Fruit fly (Drosophila melanogaster) Kc167 (cell line): ENCODE data around the gene CG4291.

ENCODE experiments used
- Myc ChIP-seq: fragments of >200 bp; optimal IDR thresholded peaks from 2 replicates; lab custom pipeline; 2017; ENCODE audit warnings: missing external identifiers
- Sin3A ChIP-seq: fragments of >200 bp; optimal IDR thresholded peaks from 2 replicates; lab custom pipeline; 2018; ENCODE audit warnings: missing external identifiers
- h ChIP-seq: fragments of >200 bp; optimal IDR thresholded peaks from 3 replicates; lab custom pipeline; 2018; ENCODE audit warnings: missing external identifiers
- insv ChIP-seq: fragments of >200 bp; optimal IDR thresholded peaks from 3 replicates; lab custom pipeline; 2018; ENCODE audit warnings: missing external identifiers
- psq ChIP-seq: fragments of >200 bp; optimal IDR thresholded peaks from 2 replicates; lab custom pipeline; 2017; ENCODE audit warnings: missing external identifiers
- ttk ChIP-seq: sonication (Bioruptor generic); optimal IDR thresholded peaks from 2 replicates; lab custom pipeline; 2017; ENCODE audit warnings: missing external identifiers

DNA sequence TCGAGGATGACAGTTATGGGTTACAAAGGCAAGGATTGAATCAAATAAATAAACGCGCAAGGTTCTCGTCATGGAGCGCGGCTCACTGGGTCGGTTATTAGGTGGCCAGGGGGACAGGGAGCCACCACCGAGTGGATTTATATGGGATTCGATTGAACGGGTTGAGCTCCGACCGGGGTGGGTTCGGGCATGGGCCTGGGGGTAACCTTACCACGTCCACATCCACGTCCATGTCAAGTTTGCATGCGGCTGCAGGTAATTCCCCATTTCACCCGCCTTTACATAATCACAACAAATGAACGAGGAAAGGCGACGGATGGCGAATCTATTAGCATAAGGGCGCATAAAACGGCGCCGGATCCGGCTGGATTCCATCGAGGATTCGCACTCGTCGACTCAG is 7.4 kb upstream of the CG4291 start, which contains the start of gene CG13950:
- TF ChIP-seq Sin3A (lab: Kevin White, UChicago) (no peak), h (no peak), insv (lab: Kevin White, UChicago) (no peak), psq (no peak), ttk (no peak), Myc (lab: Kevin White, UChicago) (no peak)
